Worm (Caenorhabditis elegans) whole organism, L4 larva: ENCODE measurements around the gene F08F8.6.
A peak's percentile ranks its signal among the peaks of the same experiment; 100 is the strongest.

ENCODE experiments used
- F10B5.3 ChIP-seq: sonication (generic microtip); optimal IDR thresholded peaks from 2 replicates; lab custom pipeline; 2016; ENCODE audit warnings: mild to moderate bottlenecking, missing genetic modification characterization, missing compliant biosample characterization
- T20F7.1 ChIP-seq: fragments of 200-800 bp; sonication (Bioruptor generic); optimal IDR thresholded peaks from 2 replicates; lab custom pipeline; 2018; ENCODE audit warnings: mild to moderate bottlenecking, missing genetic modification characterization, missing compliant biosample characterization
- Y105C5A.15 ChIP-seq: fragments of 200-800 bp; sonication (Bioruptor generic); IDR thresholded peaks from 2 replicates; pipeline ENCODE4 v1.3.6; 2022; ENCODE audit warnings: missing genetic modification characterization, missing compliant biosample characterization
- aha-1 ChIP-seq: fragments of 150-350 bp; peaks from one replicate; lab custom pipeline; 2014; ENCODE audit warnings: missing biosample characterization, missing genetic modification characterization
- aly-2 ChIP-seq: sonication (generic microtip); optimal IDR thresholded peaks from 2 replicates; lab custom pipeline; 2018; ENCODE audit warnings: missing biosample characterization, missing genetic modification characterization
- ama-1 ChIP-seq: fragments of 150-350 bp; optimal IDR thresholded peaks from 2 replicates; lab custom pipeline; 2014; ENCODE audit warnings: inconsistent platforms, mixed read lengths
- ceh-44 ChIP-seq: fragments of 200-800 bp; sonication (Bioruptor generic); IDR thresholded peaks from 2 replicates; pipeline ENCODE4 v1.3.6; 2022; ENCODE audit warnings: missing genetic modification reagents, missing genetic modification characterization, missing compliant biosample characterization
- daf-8 ChIP-seq: fragments of 200-800 bp; sonication (Bioruptor generic); IDR thresholded peaks from 2 replicates; pipeline ENCODE4 v1.3.6; 2022; ENCODE audit warnings: missing genetic modification characterization, missing compliant biosample characterization
- dmd-6 ChIP-seq: fragments of 200-800 bp; sonication (Bioruptor generic); IDR thresholded peaks from 2 replicates; pipeline ENCODE4 v1.3.6; 2022; ENCODE audit warnings: missing genetic modification reagents, missing genetic modification characterization, missing compliant biosample characterization
- dve-1 ChIP-seq: sonication (generic microtip); optimal IDR thresholded peaks from 2 replicates; lab custom pipeline; 2017; ENCODE audit warnings: antibody characterized with exemption, mild to moderate bottlenecking, missing genetic modification characterization, missing compliant biosample characterization; ENCODE audit not compliant: insufficient read depth
- fos-1 ChIP-seq: fragments of 150-350 bp; optimal IDR thresholded peaks from 2 replicates; lab custom pipeline; 2014; ENCODE audit warnings: missing biosample characterization, missing genetic modification characterization
- hlh-11 ChIP-seq: fragments of 200-800 bp; sonication (Bioruptor generic); optimal IDR thresholded peaks from 2 replicates; lab custom pipeline; 2018; ENCODE audit warnings: mild to moderate bottlenecking, missing genetic modification characterization, missing compliant biosample characterization
- hlh-30 ChIP-seq: sonication (generic microtip); optimal IDR thresholded peaks from 2 replicates; lab custom pipeline; 2017; ENCODE audit warnings: antibody characterized with exemption, mild to moderate bottlenecking, missing genetic modification characterization, missing compliant biosample characterization; ENCODE audit not compliant: insufficient read depth
- hmg-1.1 ChIP-seq: fragments of 200-800 bp; sonication (Bioruptor generic); IDR thresholded peaks from 2 replicates; pipeline ENCODE4 v1.3.6; 2022; ENCODE audit warnings: missing genetic modification reagents, missing genetic modification characterization, missing compliant biosample characterization
- lim-7 ChIP-seq: fragments of 200-800 bp; sonication (Bioruptor generic); IDR thresholded peaks from 2 replicates; pipeline ENCODE4 v1.3.6; 2022; ENCODE audit warnings: missing genetic modification characterization, missing compliant biosample characterization
- lin-29 ChIP-seq: fragments of 200-800 bp; sonication (Bioruptor generic); IDR thresholded peaks from 2 replicates; pipeline ENCODE4 v1.3.6; 2022; ENCODE audit warnings: missing genetic modification reagents, missing genetic modification characterization, missing compliant biosample characterization
- lin-38 ChIP-seq: fragments of 200-800 bp; sonication (Bioruptor generic); IDR thresholded peaks from 2 replicates; pipeline ENCODE4 v1.3.6; 2022; ENCODE audit warnings: missing genetic modification reagents, missing genetic modification characterization, missing compliant biosample characterization
- lir-3 ChIP-seq: sonication (generic microtip); optimal IDR thresholded peaks from 2 replicates; lab custom pipeline; 2016; ENCODE audit warnings: mild to moderate bottlenecking, missing genetic modification characterization, missing compliant biosample characterization
- lsy-2 ChIP-seq, 2 experiments: fragments of 150-350 bp in 1 of 2; sonication (generic microtip) in 1 of 2; optimal IDR thresholded peaks; 2 replicates each; lab custom pipeline; 2014 to 2017; ENCODE audit warnings: missing biosample characterization in 2 of 2, missing genetic modification characterization in 2 of 2
- mdl-1 ChIP-seq, 2 experiments: fragments of 150-350 bp in 1 of 2; sonication (generic microtip) in 1 of 2; optimal IDR thresholded peaks; 2 replicates each; lab custom pipeline; 2014 to 2017; ENCODE audit warnings: missing biosample characterization in 2 of 2, missing genetic modification characterization in 2 of 2
- mep-1 ChIP-seq: fragments of 150-350 bp; sonication (generic microtip); optimal IDR thresholded peaks from 3 replicates; lab custom pipeline; 2014; ENCODE audit warnings: missing biosample characterization, missing genetic modification characterization
- mes-2 ChIP-seq: sonication (generic microtip); optimal IDR thresholded peaks from 2 replicates; lab custom pipeline; 2016; ENCODE audit warnings: missing genotype, mild to moderate bottlenecking, missing genetic modification characterization, missing compliant biosample characterization; ENCODE audit not compliant: poor library complexity, severe bottlenecking
- mxl-3 ChIP-seq: fragments of 200-800 bp; sonication (Bioruptor generic); optimal IDR thresholded peaks from 2 replicates; lab custom pipeline; 2018; ENCODE audit warnings: mild to moderate bottlenecking, missing genetic modification characterization, missing compliant biosample characterization
- nhr-10 ChIP-seq: fragments of 150-350 bp; optimal IDR thresholded peaks from 2 replicates; lab custom pipeline; 2014; ENCODE audit warnings: missing biosample characterization, missing genetic modification characterization
- nhr-237 ChIP-seq: sonication (generic microtip); optimal IDR thresholded peaks from 2 replicates; lab custom pipeline; 2017; ENCODE audit warnings: missing biosample characterization, missing genetic modification characterization
- nhr-25 ChIP-seq: sonication (generic microtip); optimal IDR thresholded peaks from 2 replicates; lab custom pipeline; 2017; ENCODE audit warnings: missing genetic modification characterization, mild to moderate bottlenecking, missing compliant biosample characterization, antibody characterized with exemption, moderate library complexity, borderline replicate concordance; ENCODE audit not compliant: insufficient read depth
- nhr-28 ChIP-seq: fragments of 150-350 bp; optimal IDR thresholded peaks from 2 replicates; lab custom pipeline; 2014; ENCODE audit warnings: missing biosample characterization, missing genetic modification characterization
- nhr-41 ChIP-seq: fragments of 200-800 bp; sonication (Bioruptor generic); IDR thresholded peaks from 2 replicates; pipeline ENCODE4 v1.3.6; 2022; ENCODE audit warnings: missing genetic modification reagents, missing genetic modification characterization, missing compliant biosample characterization
- nhr-48 ChIP-seq: sonication (generic microtip); optimal IDR thresholded peaks from 2 replicates; lab custom pipeline; 2016; ENCODE audit warnings: mild to moderate bottlenecking, missing genetic modification characterization, missing compliant biosample characterization
- php-3 ChIP-seq: fragments of 200-800 bp; sonication (Bioruptor generic); IDR thresholded peaks from 2 replicates; pipeline ENCODE4 v1.3.6; 2022; ENCODE audit warnings: missing genetic modification reagents, missing genetic modification characterization, missing compliant biosample characterization
- tra-1 ChIP-seq: fragments of 200-800 bp; sonication (Bioruptor generic); IDR thresholded peaks from 2 replicates; pipeline ENCODE4 v1.3.6; 2022; ENCODE audit warnings: missing genetic modification reagents, missing genetic modification characterization, missing compliant biosample characterization
- unc-130 ChIP-seq: sonication (generic microtip); optimal IDR thresholded peaks from 2 replicates; lab custom pipeline; 2016; ENCODE audit warnings: missing genetic modification reagents, missing genetic modification characterization, missing compliant biosample characterization
- unc-62 ChIP-seq, 3 experiments: fragments of 150-350 bp in 1 of 3; sonication (generic microtip); optimal IDR thresholded peaks in 2 of 3; peaks in 1 of 3; 1 replicate in 1 of 3; 2 replicates in 2 of 3; lab custom pipeline; 2014 to 2017; ENCODE audit warnings: missing biosample characterization in 3 of 3, missing genetic modification characterization in 3 of 3, missing genetic modification reagents in 3 of 3, missing genotype in 1 of 3
- zip-2 ChIP-seq: fragments of 150-350 bp; optimal IDR thresholded peaks from 2 replicates; lab custom pipeline; 2014; ENCODE audit warnings: missing biosample characterization, missing genetic modification characterization

The F08F8.6 gene

DNA sequence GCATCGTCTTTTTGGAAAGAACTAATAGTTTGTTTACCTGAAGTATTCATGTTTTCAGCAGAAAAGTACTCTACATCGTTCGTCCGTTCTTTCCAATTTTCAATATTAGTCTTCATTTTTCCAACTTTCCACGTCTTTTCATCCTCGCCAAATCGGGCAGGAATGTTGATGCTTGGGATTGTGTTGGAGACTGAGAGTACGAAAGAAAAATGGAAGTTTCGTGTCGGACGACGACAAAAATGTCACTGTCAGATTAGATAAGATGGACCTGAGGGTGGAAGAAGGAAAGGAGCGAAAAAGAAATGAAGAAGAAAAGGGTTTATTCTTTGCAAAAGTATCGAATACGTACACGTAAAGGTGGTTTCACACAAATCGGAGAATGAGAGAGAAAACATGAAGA lies 45.4 kb upstream of the F08F8.6 start:
- peak; percentile 78 for TF ChIP-seq ama-1
- TF ChIP-seq zip-2 (tag; lab: Kevin White, UChicago) = no peak
- no peak for TF ChIP-seq Y105C5A.15 (GFP tag; lab: Robert Waterston, UW)
- TF ChIP-seq lin-29 (GFP tag; lab: Robert Waterston, UW) = no peak

DNA sequence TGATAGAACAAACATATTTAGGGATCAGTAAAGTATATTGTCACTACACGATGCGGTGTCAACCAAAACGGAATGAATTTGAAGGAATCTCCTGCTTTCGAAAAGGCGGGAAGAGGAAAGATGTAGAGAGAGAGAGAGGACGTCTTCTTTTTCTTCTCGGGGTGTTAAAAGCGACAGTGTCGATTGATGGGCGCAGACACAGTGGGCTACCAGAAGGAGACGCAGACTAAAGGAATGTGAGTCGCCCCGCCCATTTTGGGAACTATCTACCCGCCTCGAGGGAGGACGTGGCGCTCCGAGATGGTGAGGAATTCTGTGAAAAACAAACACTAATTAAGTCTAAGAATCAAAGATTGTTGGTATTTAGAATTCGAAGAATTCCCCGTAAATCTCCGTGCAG lies 44.0 kb upstream of the F08F8.6 start, which contains the start of the genes B0361.14 and B0361.9:
Gene B0361.14 (minus strand): TSS at position 66 of the 400 bp plus-strand sequence.
Gene B0361.9 (minus strand): TSS at position 166 of the 400 bp plus-strand sequence.
- TF ChIP-seq nhr-28 (peak; percentile 27), dve-1 (tag; lab: Kevin White, UChicago) (no peak), mes-2 (tag; lab: Kevin White, UChicago) (peak; percentile 27), hmg-1.1 (GFP tag; lab: Robert Waterston, UW) (0 out of 2 replicates have a peak, but pooled peaks have one; percentile 19), fos-1 (tag; lab: Kevin White, UChicago) (no peak), nhr-25 (tag; lab: Kevin White, UChicago) (peak; percentile 80), mxl-3 (GFP tag; lab: Kevin White, UChicago) (peak; percentile 11), lir-3 (tag; lab: Kevin White, UChicago) (no peak), aha-1 (peak; percentile 71), mdl-1 (tag; optimal IDR thresholded peaks at IDR 0.05; lab: Kevin White, UChicago) (peak in 1 of 2 experiments; percentile 14)

DNA sequence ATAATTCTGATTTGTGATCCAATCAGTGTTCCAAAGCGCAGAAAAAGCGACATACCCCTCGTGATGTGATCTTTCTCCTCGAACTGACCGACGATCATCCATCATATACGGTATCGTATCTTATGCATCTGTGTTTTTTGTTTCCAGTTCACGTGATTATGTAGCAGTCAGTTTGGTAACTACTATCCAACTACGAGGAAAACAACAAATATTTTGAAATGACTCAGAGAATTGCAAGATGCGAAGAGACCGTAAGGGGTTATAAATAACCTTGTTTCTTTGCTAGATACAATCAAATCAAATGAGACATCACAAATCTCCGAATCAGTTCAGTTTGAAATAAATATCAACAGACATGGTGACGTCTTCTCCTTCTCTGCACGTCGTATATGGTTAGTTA lies 43.3 kb upstream of the F08F8.6 start:
- TF ChIP-seq php-3 (GFP tag; lab: Robert Waterston, UW) (no peak), nhr-41 (no peak), mep-1 (tag; lab: Kevin White, UChicago) (peak; percentile 41), hlh-30 (tag; lab: Kevin White, UChicago) (peak; percentile 79), mdl-1 (tag; optimal IDR thresholded peaks at IDR 0.05; lab: Kevin White, UChicago) (peak in 1 of 2 experiments; percentile 72), nhr-28 (peak; percentile 84), lim-7 (GFP tag; lab: Robert Waterston, UW) (no peak), daf-8 (GFP tag; lab: Robert Waterston, UW) (no peak), tra-1 (0 out of 2 replicates have a peak, but pooled peaks have one; percentile 10), nhr-10 (tag; lab: Kevin White, UChicago) (no peak), dmd-6 (GFP tag; lab: Robert Waterston, UW) (peak; percentile 40; the same call in 1 of the 2 replicates), hlh-11 (peak; percentile 63), nhr-25 (tag; lab: Kevin White, UChicago) (no peak), lsy-2 (tag; optimal IDR thresholded peaks at IDR 0.05; lab: Kevin White, UChicago) (peak in 1 of 2 experiments; percentile 54), T20F7.1 (GFP tag; lab: Kevin White, UChicago) (no peak), nhr-237 (tag; lab: Kevin White, UChicago) (no peak), lin-38 (no peak), lin-29 (GFP tag; lab: Robert Waterston, UW) (no peak), nhr-48 (tag; lab: Kevin White, UChicago) (peak; percentile 52), ceh-44 (no peak), unc-62 (GFP tag; optimal IDR thresholded peaks at IDR 0.05 in 1 of 2; lab: Kevin White, UChicago) (peak in 1 of 2 experiments; percentile 97), unc-62 (tag; optimal IDR thresholded peaks at IDR 0.05; lab: Kevin White, UChicago) (no peak), aly-2 (tag; lab: Kevin White, UChicago) (no peak)

DNA sequence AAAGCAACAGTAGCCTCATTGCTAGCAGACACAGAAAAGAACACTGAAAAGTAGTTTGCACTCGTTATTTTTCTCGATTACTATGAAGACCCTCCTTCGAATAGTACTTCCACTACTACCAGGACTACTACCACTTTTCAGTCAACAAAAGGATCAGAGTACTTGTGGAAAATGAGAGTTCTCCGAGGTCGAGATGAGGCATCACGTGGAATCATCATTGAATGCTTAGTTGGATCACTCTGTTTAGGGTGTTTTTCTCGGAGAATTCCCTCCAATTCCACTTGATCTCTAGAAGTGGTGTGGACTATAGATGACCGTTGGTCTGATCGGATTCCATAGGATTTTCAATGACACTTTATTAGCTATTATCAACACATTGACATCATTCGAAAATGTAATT lies 42.7 kb upstream of the F08F8.6 start:
- TF ChIP-seq nhr-28 = peak; percentile 36
- TF ChIP-seq unc-130 = no peak
- no peak for TF ChIP-seq F10B5.3 (tag; lab: Kevin White, UChicago)
- no peak for TF ChIP-seq nhr-237 (tag; lab: Kevin White, UChicago)
- TF ChIP-seq hlh-30 (tag; lab: Kevin White, UChicago) = peak; percentile 32
